Fruit fly (Drosophila melanogaster): ENCODE data around the gene Dpm1.

The Dpm1 gene

dm6 chr2L:19546869-19547710 is 20.9 kb upstream of the Dpm1 start, which contains the start of gene CG10337:
Gene CG10337, minus strand, starts transcription at chr2L:19546959.
- TF ChIP-seq CG8478 (optimal IDR thresholded peaks at IDR 0.05), result no peak

- TF ChIP-seq CG8478 (optimal IDR thresholded peaks at IDR 0.05) (no peak), CTCF (optimal IDR thresholded peaks at IDR 0.05) (no peak)
These were observed 16.9 kb upstream of the Dpm1 start for dm6 chr2L:19543010-19543564.

DNA sequence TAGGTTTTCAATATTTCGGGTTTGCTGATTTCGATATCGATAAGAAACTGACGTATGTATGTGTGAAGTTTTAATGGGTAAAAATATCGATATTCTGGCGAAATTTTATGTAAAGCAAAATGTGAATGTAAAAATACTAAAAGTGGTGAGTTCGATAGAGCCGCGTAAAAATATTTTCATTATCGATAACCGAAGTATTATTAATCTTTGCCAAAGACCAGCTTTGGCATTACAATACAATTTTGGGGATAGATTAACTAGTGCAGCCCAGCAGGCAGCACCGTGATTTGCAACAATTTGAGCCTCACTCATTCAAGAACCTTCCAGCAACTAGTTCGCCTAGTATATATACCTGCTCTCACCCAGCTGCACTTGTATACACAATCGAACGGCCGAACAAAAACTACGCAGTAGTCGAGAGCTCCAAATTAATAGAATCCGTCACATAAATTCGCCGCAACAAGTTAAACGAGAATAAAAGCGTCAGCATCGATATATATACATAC is 16.2 kb upstream of the Dpm1 start:
- TF ChIP-seq CTCF (optimal IDR thresholded peaks at IDR 0.05), result no peak

dm6 chr2L:19540307-19540706 is 14.1 kb upstream of the Dpm1 start, which contains the start of gene CG13081:
Gene CG13081, plus strand, starts transcription at chr2L:19540607.
- TF ChIP-seq CG8478 (optimal IDR thresholded peaks at IDR 0.05), result no peak

dm6 chr2L:19537779-19538456 is 11.8 kb upstream of the Dpm1 start, which contains the start of gene CG13082:
Gene CG13082, plus strand, starts transcription at chr2L:19538425.
- no peak for TF ChIP-seq CTCF (optimal IDR thresholded peaks at IDR 0.05)
- no peak for TF ChIP-seq CG8478 (optimal IDR thresholded peaks at IDR 0.05)

- no peak for TF ChIP-seq CTCF (optimal IDR thresholded peaks at IDR 0.05)
- TF ChIP-seq CG8478 (optimal IDR thresholded peaks at IDR 0.05), result no peak
These were observed 9.1 kb upstream of the Dpm1 start, which contains the start of gene CG31697 for dm6 chr2L:19535234-19535633. Gene CG31697, plus strand, starts transcription at chr2L:19535448.

DNA sequence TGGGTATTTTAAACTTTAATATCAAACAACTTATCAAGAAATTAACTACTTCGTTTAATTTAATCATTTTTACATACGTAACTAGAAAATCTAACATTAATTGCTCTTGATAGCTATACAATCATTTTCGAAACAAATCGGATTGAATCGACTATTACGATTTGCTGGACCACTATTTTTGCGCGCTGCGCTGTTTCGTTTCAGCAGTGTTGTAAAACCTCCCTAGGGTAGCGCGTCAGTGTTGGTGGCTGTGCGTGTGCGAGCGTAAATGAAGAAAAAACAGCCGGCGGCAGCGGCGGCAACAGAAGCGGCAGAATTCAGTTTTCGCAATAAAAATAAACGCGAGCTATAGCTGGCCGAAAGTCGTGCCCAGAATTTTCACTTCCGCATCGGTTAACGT is 7.1 kb upstream of the Dpm1 start, which contains the start of gene CG33116:
Gene CG33116 (plus strand): TSS at position 233 of the 400 bp plus-strand sequence.
- TF ChIP-seq CG8478 (optimal IDR thresholded peaks at IDR 0.05), result no peak

DNA sequence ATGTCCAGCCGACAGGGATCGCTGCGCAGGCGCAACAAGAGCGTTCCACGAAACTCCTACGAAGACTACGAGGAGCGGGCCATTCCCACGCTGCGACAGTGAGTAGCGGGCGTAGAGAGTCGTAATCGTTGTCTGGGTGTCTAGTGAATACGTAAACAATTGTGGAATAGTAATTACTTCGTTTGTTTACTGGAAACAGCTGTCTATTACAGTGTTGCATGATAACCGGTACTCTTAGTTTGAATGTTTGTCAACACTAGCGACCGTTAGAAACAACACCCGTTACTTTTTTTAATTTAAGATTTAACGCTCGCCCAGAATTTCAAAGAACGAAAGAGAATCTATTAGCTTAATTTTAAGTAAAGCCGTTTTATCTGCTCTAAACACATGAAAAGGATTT is 3.9 kb upstream of the Dpm1 start, which contains the start of gene CG10165:
Gene CG10165 (minus strand): TSS at position 214 of the 400 bp plus-strand sequence.
- no peak for TF ChIP-seq CG8478 (optimal IDR thresholded peaks at IDR 0.05)
- TF ChIP-seq CTCF (optimal IDR thresholded peaks at IDR 0.05), result no peak

- TF ChIP-seq CTCF (optimal IDR thresholded peaks at IDR 0.05) (no peak), CG8478 (optimal IDR thresholded peaks at IDR 0.05) (no peak)
These were observed 2.1 kb upstream of the Dpm1 start for dm6 chr2L:19528308-19528707.

DNA sequence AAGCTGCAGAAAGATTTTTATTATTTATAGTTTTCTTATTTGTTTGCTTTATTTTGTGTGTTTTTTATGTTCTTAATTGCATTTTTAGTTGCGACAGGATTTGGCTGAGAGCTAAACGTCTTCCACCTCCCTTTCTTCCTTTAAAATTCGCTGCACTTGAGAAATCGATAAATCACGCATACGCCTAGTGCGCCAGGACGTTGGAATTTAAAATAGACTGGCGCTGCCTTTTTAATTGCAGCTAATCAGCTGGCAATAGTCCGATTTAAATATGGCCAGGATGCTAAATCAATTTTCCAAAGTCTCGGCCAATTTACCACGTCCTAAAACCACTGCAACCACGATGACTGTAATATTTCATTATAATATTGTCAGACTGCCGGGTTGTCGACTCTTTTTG is 676 bp upstream of the Dpm1 start:
- TF ChIP-seq CTCF (optimal IDR thresholded peaks at IDR 0.05), result no peak
- TF ChIP-seq CG8478 (optimal IDR thresholded peaks at IDR 0.05), result no peak

DNA sequence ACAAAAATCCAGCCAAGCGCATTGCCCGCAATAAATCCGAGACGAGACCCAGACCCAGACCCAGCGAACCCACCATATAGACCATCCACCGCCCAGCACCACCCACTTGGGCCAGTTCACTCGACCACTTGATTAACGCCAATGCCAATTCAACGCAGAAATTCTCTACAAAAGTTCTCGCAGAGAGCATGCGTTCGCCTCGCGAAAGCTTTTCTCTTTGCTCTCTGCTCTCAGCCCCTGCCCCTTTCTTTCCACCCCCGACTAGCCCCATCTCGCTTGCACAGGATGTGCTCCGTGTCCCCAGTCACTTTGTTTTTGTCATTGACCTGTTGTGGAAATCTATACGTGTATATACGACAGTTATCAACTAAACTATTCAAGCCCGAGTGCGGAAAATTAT is 6.6 kb downstream of the Dpm1 start:
- TF ChIP-seq CTCF (optimal IDR thresholded peaks at IDR 0.05) (no peak), CG8478 (optimal IDR thresholded peaks at IDR 0.05) (no peak)

DNA sequence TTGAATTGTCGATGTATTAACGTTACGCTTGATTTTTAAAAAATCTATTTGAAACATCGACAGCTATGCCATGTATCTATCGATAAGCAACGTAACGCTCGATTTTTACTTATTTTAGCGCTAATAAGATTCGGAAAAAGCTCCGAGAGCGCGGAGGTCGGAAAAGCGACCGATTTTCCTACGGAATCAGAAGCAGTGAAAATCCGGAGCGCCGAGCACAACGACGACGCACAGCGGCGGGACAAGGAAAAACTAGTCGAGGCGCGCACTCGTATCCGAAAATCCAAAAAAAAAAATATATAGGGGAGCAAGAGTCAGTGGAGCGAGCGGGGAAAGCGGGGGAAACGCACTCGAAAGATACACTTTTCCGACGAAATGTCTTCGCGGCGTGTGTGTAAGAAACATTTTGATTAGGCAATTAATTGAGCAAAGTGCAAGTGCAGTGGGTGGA is 7.5 kb downstream of the Dpm1 start, which contains the start of gene CG10132:
Gene CG10132 (plus strand): TSS at position 189 of the 451 bp plus-strand sequence.
- TF ChIP-seq CG8478 (optimal IDR thresholded peaks at IDR 0.05) (no peak), CTCF (optimal IDR thresholded peaks at IDR 0.05) (no peak)

dm6 chr2L:19517154-19517814 is 8.9 kb downstream of the Dpm1 start, which contains the start of gene Hasp:
Gene Hasp, minus strand, starts transcription at chr2L:19517204.
- TF ChIP-seq CTCF (optimal IDR thresholded peaks at IDR 0.05), result no peak
- no peak for TF ChIP-seq CG8478 (optimal IDR thresholded peaks at IDR 0.05)

- TF ChIP-seq CTCF (optimal IDR thresholded peaks at IDR 0.05), result no peak
These were observed 10.1 kb downstream of the Dpm1 start for dm6 chr2L:19516062-19516461.

DNA sequence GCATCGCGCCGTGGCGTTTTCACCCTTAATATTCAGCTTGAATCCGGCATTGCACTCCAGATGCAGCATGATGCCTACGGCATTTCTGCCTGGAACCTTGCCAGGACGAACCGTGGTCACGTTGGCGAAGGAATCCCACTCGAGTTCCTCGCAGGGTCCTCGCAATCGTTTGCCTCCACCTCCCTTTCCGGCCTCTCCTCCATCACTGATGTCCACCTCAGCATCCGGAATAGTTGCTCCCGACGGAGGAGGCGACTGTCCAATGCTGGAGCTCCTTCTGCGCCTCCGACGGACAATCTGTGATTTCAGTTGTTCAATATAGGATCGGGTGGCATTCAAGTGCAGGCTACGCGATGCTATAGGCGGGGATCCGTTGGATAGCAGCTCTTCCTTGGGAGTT is 14.0 kb downstream of the Dpm1 start:
- no peak for TF ChIP-seq CG8478 (optimal IDR thresholded peaks at IDR 0.05)
- TF ChIP-seq CTCF (optimal IDR thresholded peaks at IDR 0.05), result no peak
